Worm (Caenorhabditis elegans): Measurements from ENCODE around the gene ZK686.1.

Gene ZK686.1

DNA sequence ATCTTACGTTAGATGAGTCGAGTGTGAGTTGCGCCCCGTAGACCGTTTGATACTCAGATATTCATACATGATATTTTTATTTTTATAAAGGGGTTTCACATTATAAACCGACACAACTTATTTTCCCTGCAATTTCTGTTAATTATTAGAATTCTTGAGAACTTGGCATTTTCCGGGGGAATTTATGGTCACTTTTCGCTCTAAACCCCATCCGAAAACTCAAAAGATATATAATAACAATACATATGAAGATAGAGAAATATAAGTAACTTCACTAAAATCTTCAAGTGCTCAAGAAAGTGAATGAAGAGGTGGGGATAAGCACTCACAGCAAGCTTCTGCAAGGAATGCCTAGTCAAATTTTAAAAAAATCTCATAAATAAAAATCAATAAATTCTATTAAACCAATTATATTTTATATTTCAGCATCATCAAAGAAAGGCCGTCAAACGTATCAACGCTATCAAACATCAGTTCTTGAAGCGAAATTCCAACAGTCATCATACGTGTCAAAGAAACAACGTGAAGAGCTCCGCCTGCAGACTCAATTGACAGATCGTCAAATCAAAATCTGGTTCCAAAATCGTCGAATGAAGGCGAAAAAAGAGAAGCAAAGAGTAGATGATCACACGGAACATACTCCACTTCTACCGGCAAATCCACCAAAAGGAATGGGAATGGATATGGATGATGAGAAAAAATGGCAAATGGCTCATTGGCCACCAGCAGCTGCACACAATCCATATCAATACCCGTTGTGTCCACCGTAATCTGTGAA is 42.8 kb downstream of the ZK686.1 start:
- TF ChIP-seq nhr-6 (tag; optimal IDR thresholded peaks at IDR 0.05) = peak; percentile 100
- TF ChIP-seq ztf-7 (tag; optimal IDR thresholded peaks at IDR 0.05) = no peak
- no peak for TF ChIP-seq snpc-4 (tag; optimal IDR thresholded peaks at IDR 0.05)
- no peak for TF ChIP-seq mxl-3 (GFP tag; optimal IDR thresholded peaks at IDR 0.05)
- TF ChIP-seq dpl-1 (GFP tag; optimal IDR thresholded peaks at IDR 0.05) = no peak
- no peak for TF ChIP-seq aha-1 (tag)

DNA sequence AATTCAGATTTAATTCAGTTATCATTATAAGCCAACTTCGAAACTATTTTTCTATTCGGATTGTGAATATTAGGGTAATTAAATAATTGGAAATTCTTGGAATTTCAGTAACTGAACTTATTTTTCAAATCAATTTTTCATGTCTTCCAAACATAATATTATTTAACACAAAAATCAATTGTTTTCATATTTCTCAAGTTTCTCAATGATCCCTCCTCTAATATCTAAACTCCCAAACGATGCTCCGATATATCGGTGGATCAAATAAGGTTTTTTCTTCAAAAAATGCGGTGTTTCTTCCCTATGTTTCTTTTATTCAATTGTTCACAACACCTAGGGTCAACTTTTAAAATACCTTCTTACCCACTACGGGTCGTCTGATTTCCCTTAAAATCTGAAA is 43.5 kb downstream of the ZK686.1 start:
- no peak for TF ChIP-seq ZK546.5 (tag; optimal IDR thresholded peaks at IDR 0.05)
- TF ChIP-seq nhr-6 (tag; optimal IDR thresholded peaks at IDR 0.05) = peak; percentile 100

DNA sequence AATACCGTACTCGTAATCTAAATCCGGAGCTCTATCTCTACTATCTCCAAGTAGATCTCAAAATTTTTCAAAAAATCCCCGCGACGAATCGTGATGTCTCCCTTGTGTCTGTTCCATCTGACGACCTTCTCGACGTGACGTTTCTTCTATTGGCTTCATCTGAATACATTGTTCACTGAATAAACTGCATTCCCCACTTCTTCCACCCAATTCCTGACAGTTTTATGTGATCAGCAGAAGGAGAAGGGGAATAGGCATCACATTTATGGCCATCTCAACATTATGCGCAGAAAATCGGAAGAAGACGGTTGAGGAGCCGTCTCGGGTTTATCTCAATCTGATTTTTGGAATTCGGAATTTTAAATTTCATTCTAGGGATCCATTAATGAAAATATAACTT is 46.0 kb downstream of the ZK686.1 start:
- TF ChIP-seq lsy-2 (tag; optimal IDR thresholded peaks at IDR 0.05) = no peak
- no peak for TF ChIP-seq ceh-62 (tag; optimal IDR thresholded peaks at IDR 0.05)
- TF ChIP-seq mxl-3 (GFP tag; optimal IDR thresholded peaks at IDR 0.05) = no peak
- TF ChIP-seq nhr-11 (tag; optimal IDR thresholded peaks at IDR 0.05) = no peak
- TF ChIP-seq lin-29 (GFP tag; IDR thresholded peaks at IDR 0.05) = no peak
- no peak for TF ChIP-seq cey-2 (tag; optimal IDR thresholded peaks at IDR 0.05; ENCODE audit: borderline replicate concordance, insufficient read depth)
- TF ChIP-seq Y75B8A.6 (GFP tag; IDR thresholded peaks at IDR 0.05) = no peak
- no peak for TF ChIP-seq fos-1 (tag; optimal IDR thresholded peaks at IDR 0.05)
- no peak for TF ChIP-seq F37D6.2 (tag; optimal IDR thresholded peaks at IDR 0.05)
- no peak for TF ChIP-seq ceh-44 (GFP tag; IDR thresholded peaks at IDR 0.05)
- no peak for TF ChIP-seq unc-62 (GFP tag; optimal IDR thresholded peaks at IDR 0.05 in 1 of 2)
- TF ChIP-seq unc-62 (tag; optimal IDR thresholded peaks at IDR 0.05) = no peak
- TF ChIP-seq egl-43 (GFP tag; IDR thresholded peaks at IDR 0.05) = no peak
- no peak for TF ChIP-seq unc-39 (tag; optimal IDR thresholded peaks at IDR 0.05)
- TF ChIP-seq jun-1 (tag; optimal IDR thresholded peaks at IDR 0.05) = no peak

DNA sequence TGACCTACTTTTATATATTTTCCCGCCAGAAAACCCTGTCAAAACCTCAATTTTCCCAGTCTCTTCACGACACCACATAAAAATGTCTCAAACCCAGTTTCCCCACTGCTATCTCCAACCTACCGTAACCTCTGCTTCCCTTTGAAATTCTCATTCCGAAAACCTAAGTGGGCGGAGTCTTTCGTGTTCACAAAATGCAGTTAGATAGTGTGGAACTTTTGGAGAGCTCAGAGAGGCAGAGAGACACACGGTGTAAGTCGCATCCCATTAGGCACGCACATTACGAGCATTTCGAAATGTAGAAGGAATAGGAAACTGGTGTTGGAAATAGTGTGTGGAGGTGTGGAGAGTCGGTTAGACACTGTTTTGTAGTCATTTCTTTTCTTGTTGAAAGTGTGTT is 46.9 kb downstream of the ZK686.1 start:
- TF ChIP-seq daf-12 (tag; optimal IDR thresholded peaks at IDR 0.05) = no peak
- peak in 1 of 2 experiments; percentile 5 for TF ChIP-seq unc-62 (GFP tag; optimal IDR thresholded peaks at IDR 0.05 in 1 of 2)
- no peak for TF ChIP-seq unc-62 (tag; optimal IDR thresholded peaks at IDR 0.05)
- TF ChIP-seq aha-1 (tag) = peak; percentile 18

DNA sequence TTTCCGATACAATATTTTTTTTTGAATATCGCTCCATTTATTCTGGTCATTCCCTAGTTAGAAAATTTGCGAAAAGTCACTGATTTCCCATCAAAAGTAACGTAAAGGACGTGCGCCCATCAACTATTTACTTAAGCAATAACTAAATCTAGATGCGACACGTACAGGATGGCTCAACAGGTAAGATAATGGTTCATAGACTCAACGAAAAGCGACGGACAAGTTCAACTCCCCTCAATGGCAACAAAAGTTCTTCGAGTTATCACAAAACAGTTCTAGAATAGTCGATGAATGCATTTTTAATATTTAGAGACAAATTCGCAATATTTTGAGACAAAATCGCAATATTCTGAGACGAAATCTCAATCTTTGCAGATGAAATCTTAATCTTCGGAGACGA is 48.2 kb downstream of the ZK686.1 start:
- TF ChIP-seq lim-7 (GFP tag; IDR thresholded peaks at IDR 0.05) = peak; percentile 59; the same call in 1 of the 2 replicates
- peak; percentile 15; the same call in 1 of the 2 replicates for TF ChIP-seq lin-38 (GFP tag; IDR thresholded peaks at IDR 0.05)
- TF ChIP-seq dmd-8 (GFP tag; IDR thresholded peaks at IDR 0.05) = 0 out of 2 replicates have a peak, but pooled peaks have one; percentile 62

DNA sequence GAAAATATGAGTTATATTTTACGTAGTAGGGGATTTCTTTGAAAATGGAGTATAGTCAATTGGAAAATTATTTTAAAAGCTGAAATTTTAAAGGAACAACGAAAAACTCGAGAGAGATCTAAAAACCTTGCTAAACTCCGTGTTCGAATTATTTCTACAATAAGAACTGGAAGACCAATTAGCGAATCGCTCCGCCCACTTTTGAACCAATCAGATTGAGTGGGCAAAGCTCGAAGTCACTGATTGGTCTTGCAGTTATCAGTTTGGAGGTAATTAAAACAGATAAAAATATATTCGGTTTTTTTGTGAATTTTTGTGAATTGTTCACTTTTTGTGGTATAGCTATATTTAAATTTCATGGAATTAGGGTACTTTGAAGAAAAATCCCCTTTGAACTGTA is 50.4 kb downstream of the ZK686.1 start:
- no peak for TF ChIP-seq nhr-48 (tag; optimal IDR thresholded peaks at IDR 0.05)
- no peak for TF ChIP-seq jun-1 (tag; optimal IDR thresholded peaks at IDR 0.05)
- no peak for TF ChIP-seq F37D6.2 (tag; optimal IDR thresholded peaks at IDR 0.05)
- no peak for TF ChIP-seq arid-1 (GFP tag; conservative IDR thresholded peaks at IDR 0.05)
- no peak for TF ChIP-seq mdt-29 (GFP tag; IDR thresholded peaks at IDR 0.05)
- no peak for TF ChIP-seq lin-29 (GFP tag; IDR thresholded peaks at IDR 0.05)
- no peak for TF ChIP-seq egl-27 (tag; optimal IDR thresholded peaks at IDR 0.05)
- TF ChIP-seq D1046.2 (GFP tag; IDR thresholded peaks at IDR 0.05) = no peak

Measured in whole organism, L4 larva.